Fruit fly (Drosophila melanogaster): Measurements from ENCODE around the gene Mob2.

Mob2 gene

dm6 chr3L:11555662-11556460 lies 6.2 kb downstream of the Mob2 start (continued):
- no peak; the same call in 1 of the 2 replicates for TF ChIP-seq CG10366 (GFP tag; IDR thresholded peaks at IDR 0.05)
- peak; percentile 28; the same call in 1 of the 2 replicates for TF ChIP-seq CG1024 (GFP tag; IDR thresholded peaks at IDR 0.05)
- no peak for TF ChIP-seq CG9876 (GFP tag; optimal IDR thresholded peaks at IDR 0.05)
- no peak for TF ChIP-seq z (GFP tag; IDR thresholded peaks at IDR 0.05)
- peak; percentile 65 for TF ChIP-seq Atf6 (GFP tag; IDR thresholded peaks at IDR 0.05)
- peak; percentile 85 for TF ChIP-seq nmo (GFP tag; optimal IDR thresholded peaks at IDR 0.05)
- TF ChIP-seq pnt (GFP tag; optimal IDR thresholded peaks at IDR 0.05) = peak; percentile 38
- peak; percentile 49 for TF ChIP-seq CG6854 (GFP tag; optimal IDR thresholded peaks at IDR 0.05)
- no peak for TF ChIP-seq cad (GFP tag; optimal IDR thresholded peaks at IDR 0.05)
- peak; percentile 88 for TF ChIP-seq CG8924 (tag; optimal IDR thresholded peaks at IDR 0.05)
- TF ChIP-seq E2f2 (GFP tag; IDR thresholded peaks at IDR 0.05) = peak; percentile 36; the same call in 1 of the 2 replicates
- TF ChIP-seq ken (GFP tag; IDR thresholded peaks at IDR 0.05) = no peak
- TF ChIP-seq CG7786 (GFP tag; optimal IDR thresholded peaks at IDR 0.05) = peak; percentile 5
- peak; percentile 80 for TF ChIP-seq CG6175 (GFP tag; IDR thresholded peaks at IDR 0.05)
- peak; percentile 45 for TF ChIP-seq sd (tag; optimal IDR thresholded peaks at IDR 0.05)
- no peak for TF ChIP-seq HLH54F (GFP tag; optimal IDR thresholded peaks at IDR 0.05)
- no peak for TF ChIP-seq CG3065 (GFP tag; optimal IDR thresholded peaks at IDR 0.05)
- peak; percentile 64 for TF ChIP-seq Dek (tag; optimal IDR thresholded peaks at IDR 0.05)
- TF ChIP-seq kay (GFP tag; optimal IDR thresholded peaks at IDR 0.05) = peak; percentile 12
- TF ChIP-seq CG4404 (GFP tag; IDR thresholded peaks at IDR 0.05) = no peak
- TF ChIP-seq sqz (GFP tag; optimal IDR thresholded peaks at IDR 0.05) = peak; percentile 9
- TF ChIP-seq Hr3 (GFP tag; optimal IDR thresholded peaks at IDR 0.05) = peak; percentile 67
- peak; percentile 41 for TF ChIP-seq tin (GFP tag; optimal IDR thresholded peaks at IDR 0.05)
- no peak for TF ChIP-seq CG5245 (GFP tag; optimal IDR thresholded peaks at IDR 0.05)
- TF ChIP-seq chinmo (GFP tag; IDR thresholded peaks at IDR 0.05; ENCODE audit: partially characterized antibody) = peak; percentile 96
- no peak for TF ChIP-seq Dip3 (GFP tag; optimal IDR thresholded peaks at IDR 0.05)
- peak; percentile 65 for TF ChIP-seq Six4 (GFP tag; optimal IDR thresholded peaks at IDR 0.05)
- TF ChIP-seq CG31365 (tag; optimal IDR thresholded peaks at IDR 0.05) = peak; percentile 31
- peak; percentile 84 for TF ChIP-seq CG15601 (tag; optimal IDR thresholded peaks at IDR 0.05)
- TF ChIP-seq CG2889 (GFP tag; IDR thresholded peaks at IDR 0.05) = no peak
- no peak for TF ChIP-seq Ravus (GFP tag; IDR thresholded peaks at IDR 0.05)
- TF ChIP-seq Lim3 (GFP tag; IDR thresholded peaks at IDR 0.05) = no peak; the same call in 1 of the 2 replicates
- peak; percentile 57 for TF ChIP-seq CG4328 (GFP tag; optimal IDR thresholded peaks at IDR 0.05)
- TF ChIP-seq ab (GFP tag; optimal IDR thresholded peaks at IDR 0.05) = no peak
- TF ChIP-seq CG14710 (tag; optimal IDR thresholded peaks at IDR 0.05) = peak; percentile 86
- TF ChIP-seq Doc3 (GFP tag; IDR thresholded peaks at IDR 0.05; ENCODE audit: partially characterized antibody) = no peak
- peak; percentile 26; the same call in 1 of the 2 replicates for TF ChIP-seq CG13287 (GFP tag; IDR thresholded peaks at IDR 0.05; ENCODE audit: partially characterized antibody)
- peak; percentile 36 for TF ChIP-seq Mes4 (GFP tag; optimal IDR thresholded peaks at IDR 0.05)
- TF ChIP-seq CG13123 (GFP tag; optimal IDR thresholded peaks at IDR 0.05) = peak; percentile 27
- peak; percentile 77 for TF ChIP-seq nerfin-1 (tag; optimal IDR thresholded peaks at IDR 0.05)
- TF ChIP-seq CG10209 (GFP tag; optimal IDR thresholded peaks at IDR 0.05) = peak; percentile 79
- no peak for TF ChIP-seq Gug (GFP tag; IDR thresholded peaks at IDR 0.05)
- peak; percentile 76 for TF ChIP-seq CG18599 (GFP tag; optimal IDR thresholded peaks at IDR 0.05)
- no peak for TF ChIP-seq lov (optimal IDR thresholded peaks at IDR 0.05)
- TF ChIP-seq lov (GFP tag; IDR thresholded peaks at IDR 0.05) = peak; percentile 38; the same call in 1 of the 3 replicates
- TF ChIP-seq onecut (GFP tag; IDR thresholded peaks at IDR 0.05) = peak; percentile 38; the same call in 1 of the 2 replicates
- TF ChIP-seq CG5180 (GFP tag; optimal IDR thresholded peaks at IDR 0.05) = peak; percentile 48
- no peak; the same call in 1 of the 2 replicates for TF ChIP-seq Adf1 (GFP tag; IDR thresholded peaks at IDR 0.05)
- no peak for TF ChIP-seq ato (GFP tag; IDR thresholded peaks at IDR 0.05; ENCODE audit: partially characterized antibody)
- TF ChIP-seq CG32532 (GFP tag; IDR thresholded peaks at IDR 0.05) = peak; percentile 65

Data from whole organism, embryonic.